Fruit fly (Drosophila melanogaster) whole organism, embryonic: Measurements from ENCODE around the gene MYPT-75D.

Experiments
- Adf1 ChIP-seq: fragments of 200-800 bp; sonication (Bioruptor generic); IDR thresholded peaks from 2 replicates; pipeline ENCODE4 v1.3.6; 2022; ENCODE audit warnings: missing biosample characterization, missing genetic modification characterization
- Antp ChIP-seq: fragments of 200-800 bp; sonication (Bioruptor generic); optimal IDR thresholded peaks from 3 replicates; lab custom pipeline; 2016; ENCODE audit warnings: missing biosample characterization, missing genetic modification characterization
- Bdp1 ChIP-seq: fragments of 200-800 bp; sonication (Bioruptor generic); optimal IDR thresholded peaks from 3 replicates; lab custom pipeline; 2016; ENCODE audit warnings: missing biosample characterization, missing genetic modification characterization
- Bteb2 ChIP-seq: fragments of 200-800 bp; sonication (Bioruptor generic); optimal IDR thresholded peaks from 2 replicates; lab custom pipeline; 2016; ENCODE audit warnings: missing biosample characterization, missing genetic modification characterization
- CG12104 ChIP-seq: fragments of 200-800 bp; sonication (Bioruptor generic); optimal IDR thresholded peaks from 3 replicates; lab custom pipeline; 2016; ENCODE audit warnings: missing biosample characterization, missing genetic modification characterization
- CG12391 ChIP-seq: fragments of 200-800 bp; sonication (Bioruptor generic); optimal IDR thresholded peaks from 3 replicates; lab custom pipeline; 2018; ENCODE audit warnings: missing biosample characterization, mild to moderate bottlenecking, missing genetic modification characterization, moderate library complexity
- CG13287 ChIP-seq: fragments of 200-800 bp; sonication (Bioruptor generic); IDR thresholded peaks from 2 replicates; pipeline ENCODE4 v1.3.6; 2022; ENCODE audit warnings: missing biosample characterization, missing genetic modification characterization; ENCODE audit not compliant: partially characterized antibody
- CG17359 ChIP-seq: fragments of 200-800 bp; sonication (Bioruptor generic); optimal IDR thresholded peaks from 3 replicates; lab custom pipeline; 2018; ENCODE audit warnings: missing biosample characterization, mild to moderate bottlenecking, missing genetic modification characterization, moderate library complexity
- CG18599 ChIP-seq: fragments of 200-800 bp; sonication (Bioruptor generic); optimal IDR thresholded peaks from 3 replicates; lab custom pipeline; 2017; ENCODE audit warnings: missing biosample characterization, missing genetic modification characterization, mild to moderate bottlenecking, moderate library complexity, missing genetic modification reagents
- CG2678 ChIP-seq: fragments of 200-800 bp; sonication (Bioruptor generic); optimal IDR thresholded peaks from 3 replicates; lab custom pipeline; 2019; ENCODE audit warnings: missing biosample characterization, mild to moderate bottlenecking, missing genetic modification characterization, moderate library complexity
- CG30020 ChIP-seq: fragments of 200-800 bp; optimal IDR thresholded peaks from 2 replicates; lab custom pipeline; 2019; ENCODE audit warnings: missing biosample characterization, mild to moderate bottlenecking, missing genetic modification characterization, moderate library complexity
- CG33557 ChIP-seq: fragments of 200-800 bp; sonication (Bioruptor generic); optimal IDR thresholded peaks from 2 replicates; lab custom pipeline; 2019; ENCODE audit warnings: missing biosample characterization, mild to moderate bottlenecking, missing genetic modification characterization, moderate library complexity
- CG34224 ChIP-seq: fragments of 200-800 bp; sonication (Bioruptor generic); IDR thresholded peaks from 3 replicates; pipeline ENCODE4 v1.3.6; 2022; ENCODE audit warnings: missing biosample characterization, missing genetic modification characterization; ENCODE audit not compliant: partially characterized antibody
- CG34376 ChIP-seq: fragments of 200-800 bp; sonication (Bioruptor generic); optimal IDR thresholded peaks from 2 replicates; lab custom pipeline; 2018; ENCODE audit warnings: missing biosample characterization, mild to moderate bottlenecking, missing genetic modification characterization
- CG4404 ChIP-seq: fragments of 200-800 bp; sonication (Bioruptor generic); IDR thresholded peaks from 2 replicates; pipeline ENCODE4 v1.3.6; 2022; ENCODE audit warnings: missing biosample characterization, missing genetic modification characterization
- CG4424 ChIP-seq: fragments of 200-800 bp; sonication (Bioruptor generic); optimal IDR thresholded peaks from 3 replicates; lab custom pipeline; 2016; ENCODE audit warnings: missing biosample characterization, missing genetic modification characterization
- CG6654 ChIP-seq: fragments of 200-800 bp; sonication (Bioruptor generic); optimal IDR thresholded peaks from 2 replicates; lab custom pipeline; 2017; ENCODE audit warnings: missing biosample characterization, mild to moderate bottlenecking, missing genetic modification characterization
- D19B ChIP-seq: fragments of 200-800 bp; sonication (Bioruptor generic); optimal IDR thresholded peaks from 2 replicates; lab custom pipeline; 2017; ENCODE audit warnings: missing biosample characterization, mild to moderate bottlenecking, missing genetic modification characterization
- Deaf1 ChIP-seq: fragments of 200-800 bp; optimal IDR thresholded peaks from 3 replicates; lab custom pipeline; 2019; ENCODE audit warnings: missing biosample characterization, mild to moderate bottlenecking, missing genetic modification characterization, moderate library complexity
- Fer1 ChIP-seq: fragments of 200-800 bp; sonication (Bioruptor generic); optimal IDR thresholded peaks from 2 replicates; lab custom pipeline; 2017; ENCODE audit warnings: missing biosample characterization, mild to moderate bottlenecking, missing genetic modification characterization
- H2.0 ChIP-seq: fragments of 200-800 bp; sonication (Bioruptor generic); IDR thresholded peaks from 2 replicates; pipeline ENCODE4 v1.3.6; 2022; ENCODE audit warnings: missing biosample characterization, missing genetic modification characterization
- Hr39 ChIP-seq: fragments of >200 bp; optimal IDR thresholded peaks from 2 replicates; lab custom pipeline; 2017
- NC2α ChIP-seq: fragments of 200-800 bp; sonication (Bioruptor generic); optimal IDR thresholded peaks from 2 replicates; lab custom pipeline; 2016; ENCODE audit warnings: missing biosample characterization, missing genetic modification characterization
- Rfx ChIP-seq: fragments of 200-800 bp; sonication (Bioruptor generic); IDR thresholded peaks from 2 replicates; pipeline ENCODE4 v1.3.6; 2022; ENCODE audit warnings: missing biosample characterization, missing genetic modification characterization
- Scr ChIP-seq: fragments of 200-800 bp; sonication (Bioruptor generic); IDR thresholded peaks from 2 replicates; pipeline ENCODE4 v1.3.6; 2022; ENCODE audit warnings: missing biosample characterization, missing genetic modification characterization; ENCODE audit not compliant: partially characterized antibody
- Sox100B ChIP-seq: fragments of 200-800 bp; sonication (Bioruptor generic); optimal IDR thresholded peaks from 3 replicates; lab custom pipeline; 2018; ENCODE audit warnings: missing biosample characterization, mild to moderate bottlenecking, missing genetic modification characterization
- Sox102F ChIP-seq: fragments of 200-800 bp; sonication (Bioruptor generic); optimal IDR thresholded peaks from 2 replicates; lab custom pipeline; 2018; ENCODE audit warnings: missing biosample characterization, mild to moderate bottlenecking, missing genetic modification characterization, moderate library complexity
- Trl ChIP-seq, 3 experiments: fragments of >200 bp in 2 of 3; fragments of 200-800 bp in 1 of 3; sonication (Bioruptor generic) in 1 of 3; optimal IDR thresholded peaks; 2 replicates in 1 of 3; 3 replicates in 2 of 3; lab custom pipeline; 2016 to 2017; ENCODE audit warnings: missing biosample characterization in 1 of 3, missing genetic modification characterization in 1 of 3
- Xbp1 ChIP-seq: fragments of 200-800 bp; sonication (Bioruptor generic); optimal IDR thresholded peaks from 3 replicates; lab custom pipeline; 2016; ENCODE audit warnings: missing biosample characterization, mild to moderate bottlenecking, missing genetic modification characterization
- croc ChIP-seq: fragments of 200-800 bp; sonication (Bioruptor generic); conservative IDR thresholded peaks from 3 replicates; pipeline ENCODE4 v1.3.6; 2022; ENCODE audit warnings: missing biosample characterization, missing genetic modification characterization
- dm ChIP-seq: fragments of 200-800 bp; sonication (Bioruptor generic); optimal IDR thresholded peaks from 3 replicates; lab custom pipeline; 2016; ENCODE audit warnings: missing biosample characterization, missing genetic modification characterization
- gcm ChIP-seq: fragments of 200-800 bp; sonication (Bioruptor generic); optimal IDR thresholded peaks from 2 replicates; lab custom pipeline; 2019; ENCODE audit warnings: missing biosample characterization, mild to moderate bottlenecking, missing genetic modification characterization, moderate library complexity
- hkb ChIP-seq, 2 experiments: fragments of 200-800 bp in 1 of 2; fragments of >200 bp in 1 of 2; sonication (Bioruptor generic) in 1 of 2; IDR thresholded peaks in 1 of 2; optimal IDR thresholded peaks in 1 of 2; 2 replicates each; pipeline versions ENCODE4 v1.3.6 to Lab custom; 2017 to 2022; ENCODE audit warnings: missing biosample characterization in 1 of 2, missing genetic modification characterization in 1 of 2
- klu ChIP-seq: fragments of 200-800 bp; sonication (Bioruptor generic); IDR thresholded peaks from 2 replicates; pipeline ENCODE4 v1.3.6; 2022; ENCODE audit warnings: missing biosample characterization, missing genetic modification characterization
- knrl ChIP-seq: fragments of 200-800 bp; sonication (Bioruptor generic); IDR thresholded peaks from 3 replicates; pipeline ENCODE4 v1.3.6; 2022; ENCODE audit warnings: missing biosample characterization, missing genetic modification characterization; ENCODE audit not compliant: partially characterized antibody
- maf-S ChIP-seq: fragments of 200-800 bp; sonication (Bioruptor generic); optimal IDR thresholded peaks from 2 replicates; lab custom pipeline; 2016; ENCODE audit warnings: missing biosample characterization, missing genetic modification characterization
- nerfin-1 ChIP-seq: fragments of 200-800 bp; sonication (Bioruptor generic); optimal IDR thresholded peaks from 3 replicates; lab custom pipeline; 2019; ENCODE audit warnings: missing biosample characterization, mild to moderate bottlenecking, missing genetic modification characterization, moderate library complexity
- org-1 ChIP-seq: fragments of 200-800 bp; sonication (Bioruptor generic); optimal IDR thresholded peaks from 2 replicates; lab custom pipeline; 2017; ENCODE audit warnings: missing biosample characterization, missing genetic modification characterization
- otp ChIP-seq: fragments of 200-800 bp; sonication (Bioruptor generic); IDR thresholded peaks from 3 replicates; pipeline ENCODE4, ENCODE4 v1.3.6; 2022; ENCODE audit warnings: missing biosample characterization, missing genetic modification characterization
- p53 ChIP-seq: fragments of 200-800 bp; sonication (Bioruptor generic); optimal IDR thresholded peaks from 2 replicates; lab custom pipeline; 2016; ENCODE audit warnings: missing biosample characterization, missing genetic modification characterization
- pb ChIP-seq: fragments of 200-800 bp; sonication (Bioruptor generic); optimal IDR thresholded peaks from 3 replicates; lab custom pipeline; 2016; ENCODE audit warnings: missing biosample characterization, missing genetic modification characterization
- peb ChIP-seq: fragments of 200-800 bp; sonication (Bioruptor generic); IDR thresholded peaks from 2 replicates; pipeline ENCODE4 v1.3.6; 2022; ENCODE audit warnings: missing biosample characterization, missing genetic modification characterization
- pzg ChIP-seq: fragments of 200-800 bp; sonication (Bioruptor generic); optimal IDR thresholded peaks from 3 replicates; lab custom pipeline; 2018; ENCODE audit warnings: missing biosample characterization, mild to moderate bottlenecking, missing genetic modification characterization, moderate library complexity
- shn ChIP-seq: fragments of 200-800 bp; sonication (Bioruptor generic); optimal IDR thresholded peaks from 3 replicates; lab custom pipeline; 2016; ENCODE audit warnings: missing biosample characterization, missing genetic modification characterization
- slou ChIP-seq: fragments of 200-800 bp; sonication (Bioruptor generic); optimal IDR thresholded peaks from 3 replicates; lab custom pipeline; 2016; ENCODE audit warnings: missing biosample characterization, missing genetic modification characterization
- so ChIP-seq: fragments of 200-800 bp; sonication (Bioruptor generic); IDR thresholded peaks from 3 replicates; pipeline ENCODE4 v1.3.6; 2022; ENCODE audit warnings: missing biosample characterization, missing genetic modification characterization
- ssp ChIP-seq: fragments of 200-800 bp; sonication (Bioruptor generic); IDR thresholded peaks from 2 replicates; pipeline ENCODE4 v1.3.6; 2022; ENCODE audit warnings: missing biosample characterization, missing genetic modification characterization
- tna ChIP-seq: fragments of 200-800 bp; sonication (Bioruptor generic); IDR thresholded peaks from 2 replicates; pipeline ENCODE4 v1.3.6; 2022; ENCODE audit warnings: missing biosample characterization, missing genetic modification characterization; ENCODE audit not compliant: partially characterized antibody
- zen2 ChIP-seq: fragments of 200-800 bp; sonication (Bioruptor generic); IDR thresholded peaks from 3 replicates; pipeline ENCODE4 v1.3.6; 2022; ENCODE audit warnings: missing biosample characterization, missing genetic modification characterization; ENCODE audit not compliant: partially characterized antibody

Gene MYPT-75D

DNA sequence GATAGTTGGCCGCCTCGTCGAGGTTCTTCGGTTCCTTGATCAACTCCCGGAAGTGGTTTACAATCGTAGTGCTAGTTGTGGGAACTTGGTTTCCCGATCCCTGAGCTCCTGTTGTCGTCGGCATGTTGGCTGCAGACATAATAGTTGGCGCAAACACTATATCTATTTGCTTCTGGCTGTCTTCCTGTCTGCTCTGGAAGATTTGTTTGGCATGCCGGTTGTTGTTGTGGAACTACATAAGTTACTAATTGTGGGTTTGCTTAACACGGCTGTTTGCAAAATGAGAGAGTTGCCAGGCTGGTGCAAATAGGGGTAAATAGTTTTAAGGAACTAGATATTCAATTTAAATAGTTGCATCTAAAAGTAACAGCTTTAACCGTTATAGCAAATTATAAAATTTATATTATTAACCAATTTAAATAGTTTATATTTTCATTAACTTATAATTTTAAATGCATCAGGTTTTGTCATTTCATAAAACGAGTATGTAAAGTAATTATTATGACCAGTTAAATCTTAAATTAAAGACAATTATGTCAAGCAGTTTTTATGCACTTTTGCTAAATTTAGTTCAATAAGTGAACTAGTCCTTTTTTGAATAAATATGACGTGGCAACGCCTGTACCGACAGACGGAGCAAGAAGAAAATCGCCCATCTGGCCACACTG lies 55.9 kb downstream of the MYPT-75D start, which contains the start of the genes Sgf11 and CG32202 (continued):
- no peak for TF ChIP-seq peb
- peak; percentile 47 for TF ChIP-seq gcm (GFP tag; lab: Kevin White, UChicago)
- peak; percentile 70 for TF ChIP-seq Sox102F (GFP tag; lab: Kevin White, UChicago)
- peak; percentile 38; the same call in 1 of the 2 replicates for TF ChIP-seq H2.0
- no peak for TF ChIP-seq klu
- TF ChIP-seq Antp (GFP tag; lab: Kevin White, UChicago): no peak
- peak; percentile 53 for TF ChIP-seq CG17359 (tag; lab: Kevin White, UChicago)
- no peak for TF ChIP-seq Hr39 (lab: Kevin White, UChicago)
- no peak for TF ChIP-seq CG4404 (GFP tag; lab: Robert Waterston, UW)
- no peak for TF ChIP-seq p53 (GFP tag; lab: Kevin White, UChicago)
- no peak for TF ChIP-seq maf-S (GFP tag; lab: Kevin White, UChicago)
- TF ChIP-seq pb (GFP tag; lab: Kevin White, UChicago): no peak
- no peak for TF ChIP-seq Scr
- TF ChIP-seq CG33557 (GFP tag; lab: Kevin White, UChicago): peak; percentile 60
- no peak; the same call in 1 of the 2 replicates for TF ChIP-seq Rfx
- no peak for TF ChIP-seq hkb (optimal IDR thresholded peaks at IDR 0.05; lab: Kevin White, UChicago)
- peak; percentile 59 for TF ChIP-seq hkb (GFP tag; IDR thresholded peaks at IDR 0.05; lab: Robert Waterston, UW)
- TF ChIP-seq CG6654 (GFP tag; lab: Kevin White, UChicago): no peak
- no peak for TF ChIP-seq so (GFP tag; lab: Robert Waterston, UW)
- peak; percentile 56 for TF ChIP-seq nerfin-1 (tag; lab: Kevin White, UChicago)
- no peak for TF ChIP-seq slou (GFP tag; lab: Kevin White, UChicago)
- TF ChIP-seq CG30020 (tag; lab: Kevin White, UChicago): peak; percentile 73
- no peak for TF ChIP-seq Adf1 (GFP tag; lab: Robert Waterston, UW)
- peak; percentile 33; the same call in 2 of the 3 replicates for TF ChIP-seq knrl
- no peak for TF ChIP-seq NC2α (GFP tag; lab: Kevin White, UChicago)
- TF ChIP-seq Sox100B (GFP tag; lab: Kevin White, UChicago): peak; percentile 60
- 0 out of 2 replicates have a peak, but pooled peaks have one; percentile 11 for TF ChIP-seq CG13287
- no peak for TF ChIP-seq org-1 (GFP tag; lab: Kevin White, UChicago)
- no peak for TF ChIP-seq CG34224 (GFP tag; lab: Robert Waterston, UW)
- no peak for TF ChIP-seq Bdp1
- TF ChIP-seq CG12104 (GFP tag; lab: Kevin White, UChicago): peak; percentile 46
- peak; percentile 80 for TF ChIP-seq CG2678
- peak; percentile 23 for TF ChIP-seq D19B (GFP tag; lab: Kevin White, UChicago)
- no peak for TF ChIP-seq tna (GFP tag; lab: Robert Waterston, UW)
- TF ChIP-seq Deaf1 (tag; lab: Kevin White, UChicago): no peak
- no peak for TF ChIP-seq dm
- peak; percentile 88 for TF ChIP-seq CG12391 (tag; lab: Kevin White, UChicago)
- peak; percentile 56 for TF ChIP-seq CG4424 (GFP tag; lab: Kevin White, UChicago)
- peak; percentile 73 for TF ChIP-seq Xbp1 (GFP tag; lab: Kevin White, UChicago)
- no peak for TF ChIP-seq shn (GFP tag; lab: Kevin White, UChicago)
- peak; percentile 21 for TF ChIP-seq Bteb2 (GFP tag; lab: Kevin White, UChicago)
- TF ChIP-seq Fer1 (GFP tag; lab: Kevin White, UChicago): peak; percentile 25
- TF ChIP-seq ssp (GFP tag; lab: Robert Waterston, UW): no peak
- TF ChIP-seq CG34376 (GFP tag; lab: Kevin White, UChicago): no peak
- TF ChIP-seq Trl (optimal IDR thresholded peaks at IDR 0.05; lab: Kevin White, UChicago): no peak
- TF ChIP-seq Trl (GFP tag; optimal IDR thresholded peaks at IDR 0.05; lab: Kevin White, UChicago): no peak
- TF ChIP-seq otp: peak; percentile 31; the same call in 1 of the 3 replicates
- no peak for TF ChIP-seq zen2 (GFP tag; lab: Robert Waterston, UW)
- no peak; the same call in 2 of the 3 replicates for TF ChIP-seq croc (GFP tag; lab: Robert Waterston, UW)
- TF ChIP-seq CG18599 (GFP tag; lab: Kevin White, UChicago): peak; percentile 56
- TF ChIP-seq pzg (GFP tag; lab: Kevin White, UChicago): peak; percentile 54
